Worm (Caenorhabditis elegans) whole organism, L1 larva: Measurements from ENCODE around the gene gegf-1.

ENCODE experiments used
- blmp-1 ChIP-seq: fragments of 150-350 bp; optimal IDR thresholded peaks from 2 replicates; lab custom pipeline; 2014; ENCODE audit warnings: missing biosample characterization, missing genetic modification characterization
- ces-1 ChIP-seq: fragments of 150-350 bp; optimal IDR thresholded peaks from 2 replicates; lab custom pipeline; 2014; ENCODE audit warnings: missing biosample characterization, missing genetic modification reagents, missing genetic modification characterization
- efl-1 ChIP-seq, 4 experiments: fragments of 150-350 bp; optimal IDR thresholded peaks in 3 of 4; peaks in 1 of 4; 1 replicate in 1 of 4; 2 replicates in 3 of 4; lab custom pipeline; 2014; ENCODE audit warnings: missing biosample characterization in 2 of 4, missing genetic modification characterization in 2 of 4, missing genetic modification reagents in 2 of 4
- hpl-2 ChIP-seq: fragments of 150-350 bp; optimal IDR thresholded peaks from 2 replicates; lab custom pipeline; 2014; ENCODE audit warnings: missing biosample characterization, missing genetic modification reagents, missing genetic modification characterization
- irx-1 ChIP-seq: sonication (generic microtip); optimal IDR thresholded peaks from 2 replicates; lab custom pipeline; 2016; ENCODE audit warnings: missing genetic modification characterization, missing compliant biosample characterization
- lir-3 ChIP-seq: sonication (generic microtip); optimal IDR thresholded peaks from 2 replicates; lab custom pipeline; 2016; ENCODE audit warnings: mild to moderate bottlenecking, missing genetic modification characterization, moderate library complexity, missing compliant biosample characterization; ENCODE audit not compliant: poor library complexity
- mdl-1 ChIP-seq, 2 experiments: fragments of 150-350 bp; optimal IDR thresholded peaks; 2 replicates each; lab custom pipeline; 2014 to 2017; ENCODE audit warnings: missing biosample characterization in 2 of 2, missing genetic modification characterization in 2 of 2, inconsistent platforms in 1 of 2
- nhr-28 ChIP-seq: fragments of 150-350 bp; optimal IDR thresholded peaks from 2 replicates; lab custom pipeline; 2014; ENCODE audit warnings: missing biosample characterization, missing genetic modification characterization
- pax-3 ChIP-seq: fragments of 200-800 bp; sonication (Bioruptor generic); optimal IDR thresholded peaks from 2 replicates; lab custom pipeline; 2018; ENCODE audit warnings: mild to moderate bottlenecking, missing genetic modification characterization, moderate library complexity, missing compliant biosample characterization
- pqm-1 ChIP-seq: sonication (generic microtip); optimal IDR thresholded peaks from 3 replicates; lab custom pipeline; 2017; ENCODE audit warnings: missing biosample characterization, missing genetic modification characterization
- ztf-11 ChIP-seq, 2 experiments: sonication (generic microtip); optimal IDR thresholded peaks; 2 replicates each; lab custom pipeline; 2016 to 2017; ENCODE audit warnings: missing genetic modification characterization in 2 of 2, missing biosample characterization in 1 of 2, missing compliant biosample characterization in 1 of 2

DNA sequence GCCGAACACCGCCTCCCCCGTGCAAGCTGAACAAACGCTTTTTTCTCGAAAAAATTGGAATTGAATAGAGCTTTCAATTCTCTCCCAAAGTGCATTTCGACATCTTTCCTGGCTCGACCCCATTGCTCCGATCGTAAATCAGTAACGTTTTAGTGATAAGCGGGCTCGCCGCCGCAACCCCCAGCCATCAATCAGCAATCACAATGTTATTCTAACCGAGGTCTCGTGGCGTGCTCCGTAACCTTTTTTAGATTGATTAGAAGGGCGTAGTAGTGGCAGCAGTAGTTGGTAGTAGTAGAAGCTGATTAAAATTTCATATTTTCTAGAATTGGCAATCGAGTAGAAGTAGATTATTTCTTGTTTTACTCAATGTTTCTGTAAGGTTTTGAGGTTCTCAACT, 29.6 kb upstream of the gegf-1 start:
- no peak for TF ChIP-seq hpl-2 (GFP tag; lab: Kevin White, UChicago)
- TF ChIP-seq irx-1: no peak
- no peak for TF ChIP-seq nhr-28 (tag; lab: Kevin White, UChicago)
- no peak for TF ChIP-seq efl-1 (optimal IDR thresholded peaks at IDR 0.05; lab: Kevin White, UChicago)
- TF ChIP-seq efl-1 (GFP tag; optimal IDR thresholded peaks at IDR 0.05 in 1 of 2; lab: Kevin White, UChicago): no peak
- TF ChIP-seq blmp-1 (tag; lab: Kevin White, UChicago): no peak
- TF ChIP-seq ztf-11 (tag; optimal IDR thresholded peaks at IDR 0.05; lab: Kevin White, UChicago): no peak
- TF ChIP-seq lir-3 (tag; lab: Kevin White, UChicago): no peak
- no peak for TF ChIP-seq ces-1 (GFP tag; lab: Kevin White, UChicago)
- no peak for TF ChIP-seq mdl-1 (tag; optimal IDR thresholded peaks at IDR 0.05; lab: Kevin White, UChicago)
- TF ChIP-seq pax-3: no peak
- TF ChIP-seq pqm-1: no peak
